Fruit fly (Drosophila melanogaster) whole organism, embryonic: Measurements from ENCODE around the gene CG13995.
A peak's percentile ranks its signal among the peaks of the same experiment; 100 is the strongest.

Source experiments
- Antp ChIP-seq: fragments of 200-800 bp; sonication (Bioruptor generic); optimal IDR thresholded peaks from 3 replicates; lab custom pipeline; 2016; ENCODE audit warnings: missing biosample characterization, missing genetic modification characterization
- CG10209 ChIP-seq: fragments of 200-800 bp; sonication (Bioruptor generic); optimal IDR thresholded peaks from 3 replicates; lab custom pipeline; 2017; ENCODE audit warnings: missing biosample characterization, mild to moderate bottlenecking, missing genetic modification characterization, missing genetic modification reagents
- CG10267 ChIP-seq: fragments of 200-800 bp; sonication (Bioruptor generic); optimal IDR thresholded peaks from 2 replicates; lab custom pipeline; 2018; ENCODE audit warnings: missing biosample characterization, mild to moderate bottlenecking, missing genetic modification characterization, moderate library complexity
- CG10565 ChIP-seq: fragments of 200-800 bp; sonication (Bioruptor generic); optimal IDR thresholded peaks from 3 replicates; lab custom pipeline; 2016; ENCODE audit warnings: missing biosample characterization, mild to moderate bottlenecking, missing genetic modification characterization
- CG11398 ChIP-seq: fragments of 200-800 bp; sonication (Bioruptor generic); optimal IDR thresholded peaks from 2 replicates; lab custom pipeline; 2016; ENCODE audit warnings: missing biosample characterization, missing genetic modification characterization
- CG13287 ChIP-seq: fragments of 200-800 bp; sonication (Bioruptor generic); IDR thresholded peaks from 2 replicates; pipeline ENCODE4 v1.3.6; 2022; ENCODE audit warnings: missing biosample characterization, missing genetic modification characterization; ENCODE audit not compliant: partially characterized antibody
- CG13624 ChIP-seq: fragments of 200-800 bp; sonication (Bioruptor generic); optimal IDR thresholded peaks from 2 replicates; lab custom pipeline; 2016; ENCODE audit warnings: missing biosample characterization, missing genetic modification characterization
- CG1602 ChIP-seq: fragments of 200-800 bp; sonication (Bioruptor generic); optimal IDR thresholded peaks from 3 replicates; lab custom pipeline; 2016; ENCODE audit warnings: missing biosample characterization, missing genetic modification characterization
- CG1603 ChIP-seq: fragments of 200-800 bp; sonication (Bioruptor generic); optimal IDR thresholded peaks from 2 replicates; lab custom pipeline; 2019; ENCODE audit warnings: missing biosample characterization, mild to moderate bottlenecking, missing genetic modification characterization, moderate library complexity
- CG18764 ChIP-seq: fragments of 200-800 bp; sonication (Bioruptor generic); optimal IDR thresholded peaks from 3 replicates; lab custom pipeline; 2016; ENCODE audit warnings: missing biosample characterization, missing genetic modification characterization
- CG2129 ChIP-seq: fragments of 200-800 bp; sonication (Bioruptor generic); IDR thresholded peaks from 2 replicates; pipeline ENCODE4 v1.3.6; 2022; ENCODE audit warnings: missing biosample characterization, missing genetic modification characterization; ENCODE audit not compliant: partially characterized antibody
- CG2199 ChIP-seq: fragments of 200-800 bp; sonication (Bioruptor generic); IDR thresholded peaks from 3 replicates; pipeline ENCODE4 v1.3.6; 2022; ENCODE audit warnings: missing biosample characterization, missing genetic modification characterization
- CG2889 ChIP-seq: fragments of 200-800 bp; sonication (Bioruptor generic); IDR thresholded peaks from 3 replicates; pipeline ENCODE4 v1.3.6; 2022; ENCODE audit warnings: missing biosample characterization, missing genetic modification characterization
- CG30403 ChIP-seq: fragments of 200-800 bp; sonication (Bioruptor generic); optimal IDR thresholded peaks from 3 replicates; lab custom pipeline; 2016; ENCODE audit warnings: missing biosample characterization, missing genetic modification characterization
- CG3726 ChIP-seq: fragments of 200-800 bp; sonication (Bioruptor generic); IDR thresholded peaks from 3 replicates; pipeline ENCODE4, ENCODE4 v1.3.6; 2022; ENCODE audit warnings: missing biosample characterization, missing genetic modification characterization
- CG3847 ChIP-seq: fragments of 200-800 bp; sonication (Bioruptor generic); IDR thresholded peaks from 2 replicates; pipeline ENCODE4 v1.3.6; 2022; ENCODE audit warnings: missing biosample characterization, missing genetic modification characterization
- CG5953 ChIP-seq: fragments of 200-800 bp; sonication (Bioruptor generic); IDR thresholded peaks from 2 replicates; pipeline ENCODE4 v1.3.6; 2022; ENCODE audit warnings: missing biosample characterization, missing genetic modification characterization
- CG8388 ChIP-seq: fragments of 200-800 bp; sonication (Bioruptor generic); optimal IDR thresholded peaks from 2 replicates; lab custom pipeline; 2019; ENCODE audit warnings: missing biosample characterization, mild to moderate bottlenecking, missing genetic modification characterization, moderate library complexity
- CG9797 ChIP-seq: fragments of 200-800 bp; sonication (Bioruptor generic); optimal IDR thresholded peaks from 3 replicates; lab custom pipeline; 2018; ENCODE audit warnings: missing biosample characterization, mild to moderate bottlenecking, missing genetic modification characterization
- Dip3 ChIP-seq: fragments of 200-800 bp; sonication (Bioruptor generic); optimal IDR thresholded peaks from 3 replicates; lab custom pipeline; 2016; ENCODE audit warnings: missing biosample characterization, missing genetic modification characterization
- Dll ChIP-seq: fragments of 200-800 bp; sonication (Bioruptor generic); IDR thresholded peaks from 4 replicates; pipeline ENCODE4 v1.3.6; 2022; ENCODE audit warnings: missing biosample characterization, missing genetic modification characterization; ENCODE audit not compliant: partially characterized antibody
- Drgx ChIP-seq: fragments of 200-800 bp; sonication (Bioruptor generic); IDR thresholded peaks from 2 replicates; pipeline ENCODE4 v1.3.6; 2022; ENCODE audit warnings: missing biosample characterization, missing genetic modification characterization
- H2.0 ChIP-seq: fragments of 200-800 bp; sonication (Bioruptor generic); IDR thresholded peaks from 2 replicates; pipeline ENCODE4 v1.3.6; 2022; ENCODE audit warnings: missing biosample characterization, missing genetic modification characterization
- HHEX ChIP-seq: fragments of 200-800 bp; sonication (Bioruptor generic); optimal IDR thresholded peaks from 3 replicates; lab custom pipeline; 2017; ENCODE audit warnings: missing biosample characterization, mild to moderate bottlenecking, missing genetic modification characterization, missing genetic modification reagents
- Hr3 ChIP-seq: fragments of 200-800 bp; sonication (Bioruptor generic); optimal IDR thresholded peaks from 3 replicates; lab custom pipeline; 2016; ENCODE audit warnings: missing biosample characterization, missing genetic modification characterization
- Hr78 ChIP-seq, 2 experiments: fragments of 200-800 bp in 1 of 2; fragments of >200 bp in 1 of 2; sonication (Bioruptor generic) in 1 of 2; optimal IDR thresholded peaks; 2 replicates each; lab custom pipeline; 2017 to 2019; ENCODE audit warnings: missing biosample characterization in 2 of 2, missing genetic modification characterization in 2 of 2, mild to moderate bottlenecking in 1 of 2, moderate library complexity in 1 of 2
- Hsf ChIP-seq: fragments of 200-800 bp; sonication (Bioruptor generic); optimal IDR thresholded peaks from 3 replicates; lab custom pipeline; 2016; ENCODE audit warnings: missing biosample characterization, missing genetic modification characterization
- Lhr ChIP-seq: fragments of 200-800 bp; sonication (Bioruptor generic); optimal IDR thresholded peaks from 3 replicates; lab custom pipeline; 2017; ENCODE audit warnings: mild to moderate bottlenecking, missing biosample characterization, missing genetic modification reagents, missing genetic modification characterization
- Lim3 ChIP-seq: fragments of 200-800 bp; sonication (Bioruptor generic); IDR thresholded peaks from 2 replicates; pipeline ENCODE4 v1.3.6; 2022; ENCODE audit warnings: missing biosample characterization, missing genetic modification characterization
- MBD-R2 ChIP-seq: fragments of 200-800 bp; sonication (Bioruptor generic); IDR thresholded peaks from 2 replicates; pipeline ENCODE4 v1.3.6; 2022; ENCODE audit warnings: missing biosample characterization, missing genetic modification characterization
- Meics ChIP-seq: fragments of 200-800 bp; sonication (Bioruptor generic); optimal IDR thresholded peaks from 2 replicates; lab custom pipeline; 2017; ENCODE audit warnings: missing biosample characterization, mild to moderate bottlenecking, missing genetic modification characterization
- Vsx1 ChIP-seq: fragments of 200-800 bp; sonication (Bioruptor generic); optimal IDR thresholded peaks from 2 replicates; lab custom pipeline; 2017; ENCODE audit warnings: missing biosample characterization, mild to moderate bottlenecking, missing genetic modification characterization, missing genetic modification reagents
- bowl ChIP-seq: fragments of 200-800 bp; sonication (Bioruptor generic); IDR thresholded peaks from 2 replicates; pipeline ENCODE4 v1.3.6; 2022; ENCODE audit warnings: missing biosample characterization, missing genetic modification characterization
- chif ChIP-seq, 2 experiments: fragments of 200-800 bp; sonication (Bioruptor generic); optimal IDR thresholded peaks; 3 replicates each; lab custom pipeline; 2016; ENCODE audit warnings: missing biosample characterization in 2 of 2, missing genetic modification characterization in 2 of 2
- ems ChIP-seq: fragments of 200-800 bp; sonication (Bioruptor generic); optimal IDR thresholded peaks from 3 replicates; lab custom pipeline; 2016; ENCODE audit warnings: missing biosample characterization, missing genetic modification characterization
- fru ChIP-seq: fragments of >200 bp; optimal IDR thresholded peaks from 2 replicates; lab custom pipeline; 2017
- ftz-f1 ChIP-seq: fragments of 200-800 bp; sonication (Bioruptor generic); optimal IDR thresholded peaks from 2 replicates; lab custom pipeline; 2016; ENCODE audit warnings: missing biosample characterization, missing genetic modification characterization
- klu ChIP-seq: fragments of 200-800 bp; sonication (Bioruptor generic); IDR thresholded peaks from 2 replicates; pipeline ENCODE4 v1.3.6; 2022; ENCODE audit warnings: missing biosample characterization, missing genetic modification characterization
- nom ChIP-seq: fragments of 200-800 bp; sonication (Bioruptor generic); optimal IDR thresholded peaks from 2 replicates; lab custom pipeline; 2017; ENCODE audit warnings: missing biosample characterization, missing genetic modification characterization, mild to moderate bottlenecking, moderate library complexity, missing genetic modification reagents
- pho ChIP-seq: fragments of 200-800 bp; sonication (Bioruptor generic); optimal IDR thresholded peaks from 2 replicates; lab custom pipeline; 2016; ENCODE audit warnings: missing biosample characterization, missing genetic modification characterization
- pnt ChIP-seq: fragments of 200-800 bp; sonication (Bioruptor generic); optimal IDR thresholded peaks from 3 replicates; lab custom pipeline; 2016; ENCODE audit warnings: missing biosample characterization, missing genetic modification characterization
- psq ChIP-seq: fragments of 200-800 bp; sonication (Bioruptor generic); optimal IDR thresholded peaks from 2 replicates; lab custom pipeline; 2017; ENCODE audit warnings: missing biosample characterization, missing genetic modification characterization
- sima ChIP-seq: fragments of 200-800 bp; sonication (Bioruptor generic); optimal IDR thresholded peaks from 2 replicates; lab custom pipeline; 2016; ENCODE audit warnings: missing biosample characterization, missing genetic modification characterization
- slou ChIP-seq: fragments of 200-800 bp; sonication (Bioruptor generic); optimal IDR thresholded peaks from 3 replicates; lab custom pipeline; 2016; ENCODE audit warnings: missing biosample characterization, missing genetic modification characterization
- sob ChIP-seq: fragments of 200-800 bp; sonication (Bioruptor generic); IDR thresholded peaks from 2 replicates; pipeline ENCODE4 v1.3.6; 2022; ENCODE audit warnings: missing biosample characterization, missing genetic modification characterization
- sqz ChIP-seq: fragments of 200-800 bp; sonication (Bioruptor generic); optimal IDR thresholded peaks from 3 replicates; lab custom pipeline; 2018; ENCODE audit warnings: missing biosample characterization, mild to moderate bottlenecking, missing genetic modification characterization
- tgo ChIP-seq: fragments of 200-800 bp; sonication (Bioruptor generic); IDR thresholded peaks from 3 replicates; pipeline ENCODE4 v1.3.6; 2022; ENCODE audit warnings: missing biosample characterization, missing genetic modification characterization
- tll ChIP-seq, 2 experiments: fragments of 200-800 bp in 1 of 2; fragments of >200 bp in 1 of 2; sonication (Bioruptor generic) in 1 of 2; optimal IDR thresholded peaks; 2 replicates each; lab custom pipeline; 2017 to 2019; ENCODE audit warnings: missing biosample characterization in 2 of 2, missing genetic modification characterization in 2 of 2, mild to moderate bottlenecking in 1 of 2, moderate library complexity in 1 of 2
- ttk ChIP-seq: fragments of 200-800 bp; sonication (Bioruptor generic); IDR thresholded peaks from 2 replicates; pipeline ENCODE4 v2.1.2; 2022; ENCODE audit warnings: missing biosample characterization, missing genetic modification characterization

Gene CG13995

dm6 chr2L:6062382-6063082 is 8.4 kb downstream of the CG13995 start, which contains the start of the genes ND-51 and CG13994 (continued):
- peak; percentile 88 for TF ChIP-seq CG3847 (GFP tag; lab: Robert Waterston, UW)
- peak; percentile 85 for TF ChIP-seq CG1603 (tag; lab: Kevin White, UChicago)
- TF ChIP-seq Dll (GFP tag; lab: Robert Waterston, UW) = peak; percentile 62; the same call in 3 of the 4 replicates
- TF ChIP-seq Hsf (GFP tag; lab: Kevin White, UChicago) = peak; percentile 91
- peak; percentile 70 for TF ChIP-seq CG18764 (GFP tag; lab: Kevin White, UChicago)
- 0 out of 2 replicates have a peak, but pooled peaks have one; percentile 11 for TF ChIP-seq CG2129 (GFP tag; lab: Robert Waterston, UW)
- TF ChIP-seq CG10267 = peak; percentile 79
- TF ChIP-seq Lim3 = no peak
- TF ChIP-seq CG3726 (GFP tag; lab: Robert Waterston, UW) = no peak
- peak; percentile 75 for TF ChIP-seq CG11398 (GFP tag; lab: Kevin White, UChicago)
- peak; percentile 52; the same call in 1 of the 2 replicates for TF ChIP-seq CG13287 (GFP tag; lab: Robert Waterston, UW)
- TF ChIP-seq slou (GFP tag; lab: Kevin White, UChicago) = peak; percentile 84
- TF ChIP-seq ems (GFP tag; lab: Kevin White, UChicago) = peak; percentile 86
- TF ChIP-seq Vsx1 = no peak
- TF ChIP-seq pho (GFP tag; lab: Kevin White, UChicago) = peak; percentile 88
- peak; percentile 73 for TF ChIP-seq H2.0 (GFP tag; lab: Robert Waterston, UW)
- peak; percentile 79 for TF ChIP-seq Meics (GFP tag; lab: Kevin White, UChicago)
- TF ChIP-seq tll (GFP tag; optimal IDR thresholded peaks at IDR 0.05; lab: Kevin White, UChicago) = peak; percentile 77 to 91
- TF ChIP-seq CG5953 (GFP tag; lab: Robert Waterston, UW) = peak; percentile 63; the same call in 1 of the 2 replicates
- peak; percentile 88 for TF ChIP-seq Dip3
- peak; percentile 71 for TF ChIP-seq CG10209 (GFP tag; lab: Kevin White, UChicago)
- peak; percentile 20 for TF ChIP-seq CG10565 (GFP tag; lab: Kevin White, UChicago)
- TF ChIP-seq Hr3 (GFP tag; lab: Kevin White, UChicago) = peak; percentile 78
- peak; percentile 80 for TF ChIP-seq CG8388 (GFP tag; lab: Kevin White, UChicago)
- TF ChIP-seq Hr78 (GFP tag; optimal IDR thresholded peaks at IDR 0.05; lab: Kevin White, UChicago) = peak in 1 of 2 experiments; percentile 38
- peak; percentile 86 for TF ChIP-seq CG13624 (GFP tag; lab: Kevin White, UChicago)
- TF ChIP-seq psq (GFP tag; lab: Kevin White, UChicago) = peak; percentile 17
- peak; percentile 87 for TF ChIP-seq CG30403 (GFP tag; lab: Kevin White, UChicago)
- peak; percentile 83 for TF ChIP-seq CG9797 (GFP tag; lab: Kevin White, UChicago)
- TF ChIP-seq Drgx = peak; percentile 77
- no peak for TF ChIP-seq fru (lab: Kevin White, UChicago)
- peak; percentile 68 to 79 for TF ChIP-seq chif (GFP tag; optimal IDR thresholded peaks at IDR 0.05; lab: Kevin White, UChicago)
- TF ChIP-seq pnt (GFP tag; lab: Kevin White, UChicago) = peak; percentile 87
- peak; percentile 35 for TF ChIP-seq ftz-f1 (GFP tag; lab: Kevin White, UChicago)
- TF ChIP-seq Antp (GFP tag; lab: Kevin White, UChicago) = peak; percentile 89
- peak; percentile 57 for TF ChIP-seq Lhr (GFP tag; lab: Kevin White, UChicago)
- peak; percentile 83 for TF ChIP-seq CG2889 (GFP tag; lab: Robert Waterston, UW)
- TF ChIP-seq bowl (GFP tag; lab: Robert Waterston, UW) = peak; percentile 63; the same call in 1 of the 2 replicates
- peak; percentile 91 for TF ChIP-seq sob
- peak; percentile 86 for TF ChIP-seq MBD-R2
- peak; percentile 78 for TF ChIP-seq ttk (GFP tag; lab: Robert Waterston, UW)
- peak; percentile 75 for TF ChIP-seq CG1602 (GFP tag; lab: Kevin White, UChicago)
- TF ChIP-seq HHEX (GFP tag; lab: Kevin White, UChicago) = peak; percentile 68
- peak; percentile 57 for TF ChIP-seq nom
- TF ChIP-seq tgo = peak; percentile 85
- peak; percentile 71 for TF ChIP-seq klu (GFP tag; lab: Robert Waterston, UW)
- peak; percentile 18 for TF ChIP-seq sima (GFP tag; lab: Kevin White, UChicago)
- 0 out of 3 replicates have a peak, but pooled peaks have one; percentile 76 for TF ChIP-seq CG2199
- TF ChIP-seq sqz (GFP tag; lab: Kevin White, UChicago) = no peak
